Worm (Caenorhabditis elegans) whole organism, late embryonic: ENCODE results near the gene pcp-3.
A peak's percentile ranks its signal among the peaks of the same experiment; 100 is the strongest.

Experiments
- ama-1 ChIP-seq: fragments of 150-350 bp; optimal IDR thresholded peaks from 2 replicates; lab custom pipeline; 2014
- ceh-34 ChIP-seq: sonication (generic microtip); optimal IDR thresholded peaks from 2 replicates; lab custom pipeline; 2016; ENCODE audit warnings: mild to moderate bottlenecking, missing genetic modification characterization, missing compliant biosample characterization
- ceh-45 ChIP-seq: fragments of 200-800 bp; sonication (Bioruptor generic); IDR thresholded peaks from 2 replicates; pipeline ENCODE4 v1.3.6; 2022; ENCODE audit warnings: missing genetic modification reagents, missing genetic modification characterization, missing compliant biosample characterization
- elt-2 ChIP-seq: sonication (generic microtip); optimal IDR thresholded peaks from 2 replicates; lab custom pipeline; 2016; ENCODE audit warnings: missing genetic modification reagents, missing genetic modification characterization, missing compliant biosample characterization
- fkh-10 ChIP-seq: fragments of 150-350 bp; optimal IDR thresholded peaks from 2 replicates; lab custom pipeline; 2014; ENCODE audit warnings: missing biosample characterization, missing genetic modification reagents, missing genetic modification characterization
- hlh-30 ChIP-seq: sonication (generic microtip); optimal IDR thresholded peaks from 2 replicates; lab custom pipeline; 2017; ENCODE audit warnings: antibody characterized with exemption, missing genetic modification characterization, missing compliant biosample characterization; ENCODE audit not compliant: insufficient read depth
- hlh-8 ChIP-seq: sonication (generic microtip); optimal IDR thresholded peaks from 2 replicates; lab custom pipeline; 2016; ENCODE audit warnings: missing genotype, missing genetic modification characterization, missing compliant biosample characterization
- nhr-11 ChIP-seq: fragments of 150-350 bp; optimal IDR thresholded peaks from 2 replicates; lab custom pipeline; 2014; ENCODE audit warnings: missing biosample characterization, missing genetic modification characterization
- pros-1 ChIP-seq: fragments of 150-350 bp; optimal IDR thresholded peaks from 2 replicates; lab custom pipeline; 2014; ENCODE audit warnings: missing biosample characterization, missing genetic modification reagents, missing genetic modification characterization
- tbx-7 ChIP-seq: sonication (generic microtip); optimal IDR thresholded peaks from 2 replicates; lab custom pipeline; 2016; ENCODE audit warnings: missing genotype, missing genetic modification characterization, missing compliant biosample characterization

ce11 chrIV:9199148-9199938, 40.5 kb upstream of the pcp-3 start:
- TF ChIP-seq hlh-30 (tag; lab: Kevin White, UChicago) (no peak), fkh-10 (GFP tag; lab: Kevin White, UChicago) (no peak), nhr-11 (no peak), ama-1 (lab: Kevin White, UChicago) (no peak), pros-1 (no peak), ceh-45 (GFP tag; lab: Robert Waterston, UW) (no peak), ceh-34 (no peak), tbx-7 (tag; lab: Kevin White, UChicago) (no peak), elt-2 (tag; lab: Kevin White, UChicago) (peak; percentile 64), hlh-8 (no peak)
